Worm (Caenorhabditis elegans): ENCODE data around the gene glb-29.

ce11 chrII:11971009-11971636, 37.7 kb upstream of the glb-29 start:
- TF ChIP-seq lin-29 (GFP tag; IDR thresholded peaks at IDR 0.05): no peak
- TF ChIP-seq lin-39 (tag; optimal IDR thresholded peaks at IDR 0.05): no peak
- no peak for TF ChIP-seq pha-4 (GFP tag; IDR thresholded peaks at IDR 0.05)
- no peak for TF ChIP-seq pha-4 (tag; optimal IDR thresholded peaks at IDR 0.05)
- no peak for TF ChIP-seq lir-3 (tag; optimal IDR thresholded peaks at IDR 0.05)
- TF ChIP-seq snpc-4 (tag; optimal IDR thresholded peaks at IDR 0.05): no peak
- TF ChIP-seq mdl-1 (tag; optimal IDR thresholded peaks at IDR 0.05): no peak
- TF ChIP-seq ceh-62 (tag; optimal IDR thresholded peaks at IDR 0.05): no peak
- TF ChIP-seq madf-5 (GFP tag; IDR thresholded peaks at IDR 0.05): no peak
- no peak for TF ChIP-seq nhr-41 (GFP tag; IDR thresholded peaks at IDR 0.05)
- TF ChIP-seq aha-1 (tag): no peak
- TF ChIP-seq skn-1 (tag; optimal IDR thresholded peaks at IDR 0.05): no peak
- TF ChIP-seq daf-12 (tag; optimal IDR thresholded peaks at IDR 0.05): no peak
- TF ChIP-seq unc-39 (tag; optimal IDR thresholded peaks at IDR 0.05): no peak
- no peak for TF ChIP-seq aly-2 (tag; optimal IDR thresholded peaks at IDR 0.05)

Data from whole organism, L4 larva.